Worm (Caenorhabditis elegans) whole organism, L1 larva: ENCODE measurements around the gene nep-10.

ENCODE experiments used
- C16A3.4 ChIP-seq: fragments of 150-350 bp; optimal IDR thresholded peaks from 2 replicates; lab custom pipeline; 2014; ENCODE audit warnings: missing biosample characterization, missing genetic modification characterization
- Y116A8C.19 ChIP-seq: sonication (generic microtip); optimal IDR thresholded peaks from 2 replicates; lab custom pipeline; 2016; ENCODE audit warnings: missing compliant biosample characterization, missing genetic modification characterization, borderline replicate concordance
- aha-1 ChIP-seq: fragments of 150-350 bp; optimal IDR thresholded peaks from 2 replicates; lab custom pipeline; 2014; ENCODE audit warnings: missing biosample characterization, missing genetic modification characterization
- aly-2 ChIP-seq: fragments of 150-350 bp; optimal IDR thresholded peaks from 2 replicates; lab custom pipeline; 2014; ENCODE audit warnings: missing biosample characterization, missing genetic modification characterization
- ceh-63 ChIP-seq: fragments of 200-800 bp; sonication (Bioruptor generic); optimal IDR thresholded peaks from 2 replicates; lab custom pipeline; 2018; ENCODE audit warnings: mild to moderate bottlenecking, missing genetic modification characterization, missing compliant biosample characterization
- ceh-8 ChIP-seq: fragments of 200-800 bp; sonication (Bioruptor generic); optimal IDR thresholded peaks from 2 replicates; lab custom pipeline; 2018; ENCODE audit warnings: mild to moderate bottlenecking, missing genetic modification characterization, moderate library complexity, missing compliant biosample characterization
- ceh-82 ChIP-seq, 3 experiments: fragments of 150-350 bp in 1 of 3; sonication (generic microtip) in 2 of 3; optimal IDR thresholded peaks; 2 replicates each; lab custom pipeline; 2014 to 2017; ENCODE audit warnings: missing biosample characterization in 3 of 3, missing genetic modification characterization in 3 of 3
- ceh-88 ChIP-seq: fragments of 200-800 bp; sonication (Bioruptor generic); IDR thresholded peaks from 2 replicates; pipeline ENCODE4 v1.3.6; 2022; ENCODE audit warnings: missing genetic modification characterization, missing compliant biosample characterization
- ces-1 ChIP-seq: fragments of 150-350 bp; optimal IDR thresholded peaks from 2 replicates; lab custom pipeline; 2014; ENCODE audit warnings: missing biosample characterization, missing genetic modification reagents, missing genetic modification characterization
- dpl-1 ChIP-seq, 3 experiments: fragments of 150-350 bp in 2 of 3; sonication (generic microtip) in 1 of 3; optimal IDR thresholded peaks; 2 replicates each; lab custom pipeline; 2014 to 2017; ENCODE audit warnings: missing biosample characterization in 3 of 3, missing genetic modification characterization in 3 of 3, missing genetic modification reagents in 3 of 3
- dsc-1 ChIP-seq: sonication (generic microtip); optimal IDR thresholded peaks from 2 replicates; lab custom pipeline; 2016; ENCODE audit warnings: mild to moderate bottlenecking, missing genetic modification characterization, missing compliant biosample characterization
- efl-3 ChIP-seq: fragments of 200-800 bp; sonication (Bioruptor generic); optimal IDR thresholded peaks from 2 replicates; lab custom pipeline; 2018; ENCODE audit warnings: mild to moderate bottlenecking, missing genetic modification characterization, missing compliant biosample characterization
- elt-2 ChIP-seq: sonication (generic microtip); optimal IDR thresholded peaks from 2 replicates; lab custom pipeline; 2016; ENCODE audit warnings: missing genetic modification characterization, mild to moderate bottlenecking, inconsistent platforms, missing compliant biosample characterization, missing genetic modification reagents
- fkh-10 ChIP-seq: sonication (generic microtip); optimal IDR thresholded peaks from 2 replicates; lab custom pipeline; 2017; ENCODE audit warnings: missing biosample characterization, missing genetic modification reagents, missing genetic modification characterization
- grh-1 ChIP-seq: fragments of 200-800 bp; sonication (Bioruptor generic); IDR thresholded peaks from 2 replicates; pipeline ENCODE4 v1.3.6; 2022; ENCODE audit warnings: missing genetic modification reagents, missing genetic modification characterization, missing compliant biosample characterization
- hlh-17 ChIP-seq: fragments of 200-800 bp; sonication (Bioruptor generic); optimal IDR thresholded peaks from 2 replicates; lab custom pipeline; 2018; ENCODE audit warnings: missing genetic modification characterization, mild to moderate bottlenecking, missing compliant biosample characterization, moderate library complexity, borderline replicate concordance
- hlh-4 ChIP-seq: sonication (generic microtip); optimal IDR thresholded peaks from 2 replicates; lab custom pipeline; 2016; ENCODE audit warnings: mild to moderate bottlenecking, missing genetic modification characterization, missing compliant biosample characterization
- irx-1 ChIP-seq: sonication (generic microtip); optimal IDR thresholded peaks from 2 replicates; lab custom pipeline; 2016; ENCODE audit warnings: missing genetic modification characterization, missing compliant biosample characterization
- jun-1 ChIP-seq: fragments of 150-350 bp; optimal IDR thresholded peaks from 2 replicates; lab custom pipeline; 2014; ENCODE audit warnings: missing biosample characterization, missing genetic modification reagents, missing genetic modification characterization
- lin-14 ChIP-seq: fragments of 200-800 bp; sonication (Bioruptor generic); optimal IDR thresholded peaks from 2 replicates; lab custom pipeline; 2018; ENCODE audit warnings: mild to moderate bottlenecking, missing genetic modification characterization, moderate library complexity, missing compliant biosample characterization
- lin-15B ChIP-seq: fragments of 150-350 bp; sonication (generic microtip); optimal IDR thresholded peaks from 3 replicates; lab custom pipeline; 2014; ENCODE audit warnings: missing biosample characterization, missing genetic modification characterization
- lir-3 ChIP-seq: sonication (generic microtip); optimal IDR thresholded peaks from 2 replicates; lab custom pipeline; 2016; ENCODE audit warnings: mild to moderate bottlenecking, missing genetic modification characterization, moderate library complexity, missing compliant biosample characterization; ENCODE audit not compliant: poor library complexity
- lsy-2 ChIP-seq, 2 experiments: fragments of 150-350 bp; optimal IDR thresholded peaks; 2 replicates each; lab custom pipeline; 2014; ENCODE audit warnings: missing biosample characterization in 2 of 2, missing genetic modification characterization in 2 of 2
- nhr-12 ChIP-seq: sonication (generic microtip); optimal IDR thresholded peaks from 2 replicates; lab custom pipeline; 2017; ENCODE audit warnings: missing biosample characterization, missing genetic modification characterization
- nhr-28 ChIP-seq: fragments of 150-350 bp; optimal IDR thresholded peaks from 2 replicates; lab custom pipeline; 2014; ENCODE audit warnings: missing biosample characterization, missing genetic modification characterization
- nhr-47 ChIP-seq: sonication (generic microtip); optimal IDR thresholded peaks from 2 replicates; lab custom pipeline; 2016; ENCODE audit warnings: mild to moderate bottlenecking, missing genetic modification characterization, moderate library complexity, missing compliant biosample characterization
- nhr-71 ChIP-seq: sonication (generic microtip); optimal IDR thresholded peaks from 2 replicates; lab custom pipeline; 2016; ENCODE audit warnings: mild to moderate bottlenecking, missing genetic modification characterization, moderate library complexity, missing compliant biosample characterization
- nhr-77 ChIP-seq: fragments of 150-350 bp; optimal IDR thresholded peaks from 2 replicates; lab custom pipeline; 2014; ENCODE audit warnings: missing biosample characterization, missing genetic modification characterization
- nhr-84 ChIP-seq: sonication (generic microtip); optimal IDR thresholded peaks from 2 replicates; lab custom pipeline; 2017; ENCODE audit warnings: missing biosample characterization, missing genetic modification characterization
- nhr-90 ChIP-seq: sonication (generic microtip); optimal IDR thresholded peaks from 2 replicates; lab custom pipeline; 2016; ENCODE audit warnings: mild to moderate bottlenecking, missing genetic modification characterization, missing compliant biosample characterization; ENCODE audit not compliant: poor library complexity
- pag-3 ChIP-seq: sonication (generic microtip); optimal IDR thresholded peaks from 2 replicates; lab custom pipeline; 2017; ENCODE audit warnings: missing genetic modification characterization, mild to moderate bottlenecking, missing compliant biosample characterization, antibody characterized with exemption, borderline replicate concordance; ENCODE audit not compliant: insufficient read depth
- pax-3 ChIP-seq: fragments of 200-800 bp; sonication (Bioruptor generic); optimal IDR thresholded peaks from 2 replicates; lab custom pipeline; 2018; ENCODE audit warnings: mild to moderate bottlenecking, missing genetic modification characterization, moderate library complexity, missing compliant biosample characterization
- rnt-1 ChIP-seq: sonication (generic microtip); optimal IDR thresholded peaks from 2 replicates; lab custom pipeline; 2016; ENCODE audit warnings: mild to moderate bottlenecking, missing genetic modification characterization, moderate library complexity, missing compliant biosample characterization
- skn-1 ChIP-seq: fragments of 150-350 bp; optimal IDR thresholded peaks from 2 replicates; lab custom pipeline; 2014; ENCODE audit warnings: missing biosample characterization, missing genetic modification characterization
- snu-23 ChIP-seq: sonication (generic microtip); optimal IDR thresholded peaks from 2 replicates; lab custom pipeline; 2016; ENCODE audit warnings: missing genetic modification characterization, missing compliant biosample characterization
- swsn-7 ChIP-seq: sonication (generic microtip); optimal IDR thresholded peaks from 2 replicates; lab custom pipeline; 2016; ENCODE audit warnings: missing genetic modification characterization, missing compliant biosample characterization
- unc-62 ChIP-seq: fragments of 150-350 bp; optimal IDR thresholded peaks from 2 replicates; lab custom pipeline; 2014; ENCODE audit warnings: missing biosample characterization, missing genetic modification reagents, missing genetic modification characterization
- vab-15 ChIP-seq: sonication (generic microtip); optimal IDR thresholded peaks from 2 replicates; lab custom pipeline; 2017; ENCODE audit warnings: missing genotype, mild to moderate bottlenecking, missing genetic modification characterization, missing compliant biosample characterization
- ztf-11 ChIP-seq, 2 experiments: sonication (generic microtip); optimal IDR thresholded peaks; 2 replicates each; lab custom pipeline; 2016 to 2017; ENCODE audit warnings: missing genetic modification characterization in 2 of 2, missing biosample characterization in 1 of 2, missing compliant biosample characterization in 1 of 2

nep-10 gene

DNA sequence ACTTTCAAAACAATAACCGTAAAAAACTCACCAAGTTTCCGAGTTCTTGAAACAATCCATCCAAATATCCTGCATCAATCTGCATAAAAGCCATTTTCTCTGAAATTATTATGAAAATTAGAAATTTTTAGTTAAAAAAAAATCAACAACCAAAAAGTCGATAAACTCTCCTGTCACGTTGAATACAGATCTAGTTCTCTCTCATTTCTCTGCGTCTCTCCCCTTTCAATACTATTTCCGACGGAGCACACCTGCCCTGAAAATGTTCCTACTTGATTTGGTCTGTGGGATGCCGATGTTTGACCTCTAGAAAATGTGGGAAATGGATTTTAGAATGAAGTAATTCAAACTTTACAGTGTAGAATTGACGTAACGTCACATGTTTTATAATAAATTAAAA lies 15.3 kb downstream of the nep-10 start, which contains the start of gene T06D4.6:
TSS of gene T06D4.6 (minus strand) at position 101 of the 400 bp plus-strand sequence.
- TF ChIP-seq aha-1 (tag; lab: Kevin White, UChicago), result no peak
- no peak for TF ChIP-seq lin-14 (GFP tag; lab: Kevin White, UChicago)

DNA sequence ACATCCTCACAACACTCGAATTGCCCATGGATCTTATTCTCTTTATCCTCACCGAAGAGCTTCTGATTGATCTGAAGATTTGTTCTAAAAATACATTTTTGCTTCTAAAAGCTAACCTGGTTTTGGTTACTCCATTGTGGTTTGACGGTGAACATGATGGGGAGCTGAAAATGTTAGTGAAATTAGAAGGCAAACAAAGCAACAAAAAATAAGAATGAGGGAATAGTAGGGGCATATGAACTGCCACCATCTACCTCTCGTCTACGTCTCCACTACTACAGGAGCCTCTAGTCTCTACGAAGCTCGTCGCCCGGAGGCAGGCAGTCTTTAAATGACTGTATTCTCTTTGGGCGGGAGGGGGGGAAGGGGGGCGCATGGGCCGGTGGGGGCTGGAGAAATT lies 17.0 kb downstream of the nep-10 start, which contains the start of gene T06D4.2:
TSS of gene T06D4.2 (minus strand) at position 170 of the 400 bp plus-strand sequence.
- TF ChIP-seq pag-3 (tag; lab: Kevin White, UChicago) (no peak), swsn-7 (tag; lab: Kevin White, UChicago) (no peak), nhr-77 (no peak), efl-3 (GFP tag; lab: Kevin White, UChicago) (no peak), hlh-17 (no peak), aly-2 (tag; lab: Kevin White, UChicago) (no peak), elt-2 (tag; lab: Kevin White, UChicago) (no peak), nhr-90 (tag; lab: Kevin White, UChicago) (no peak), vab-15 (tag; lab: Kevin White, UChicago) (no peak), jun-1 (no peak), irx-1 (tag; lab: Kevin White, UChicago) (no peak), nhr-84 (tag; lab: Kevin White, UChicago) (no peak), ceh-8 (no peak)
- TF ChIP-seq, all 84 proteins: peak for 0

DNA sequence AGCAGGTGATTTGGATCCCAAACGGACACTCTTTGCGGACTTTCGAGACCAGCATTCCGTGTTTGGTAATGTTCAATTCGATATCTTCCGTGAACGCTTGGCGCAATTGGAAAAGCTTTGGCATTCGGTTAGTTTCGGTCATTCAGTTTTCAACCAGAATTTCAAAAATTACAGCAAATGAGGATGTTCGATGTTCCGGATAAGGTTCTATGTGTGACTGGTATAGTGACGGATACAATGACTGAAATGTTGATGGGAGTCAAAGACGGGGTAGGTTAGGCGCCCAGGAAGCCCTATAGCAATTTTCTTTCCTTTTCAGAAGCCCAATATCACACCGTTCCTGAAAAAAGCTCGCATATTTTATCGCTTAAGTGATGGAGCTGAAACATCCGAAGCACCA lies 19.6 kb downstream of the nep-10 start:
- TF ChIP-seq irx-1 (tag; lab: Kevin White, UChicago) (no peak), dsc-1 (tag; lab: Kevin White, UChicago) (no peak), grh-1 (GFP tag; lab: Robert Waterston, UW) (no peak), ceh-82 (tag; optimal IDR thresholded peaks at IDR 0.05; lab: Kevin White, UChicago) (no peak), unc-62 (GFP tag; lab: Kevin White, UChicago) (no peak), jun-1 (no peak), nhr-28 (tag; lab: Kevin White, UChicago) (no peak), nhr-47 (tag; lab: Kevin White, UChicago) (no peak), nhr-12 (tag; lab: Kevin White, UChicago) (no peak), ces-1 (no peak), skn-1 (tag; lab: Kevin White, UChicago) (no peak), ceh-8 (no peak), lin-15B (no peak), ceh-63 (GFP tag; lab: Kevin White, UChicago) (no peak), fkh-10 (GFP tag; lab: Kevin White, UChicago) (no peak), pag-3 (tag; lab: Kevin White, UChicago) (no peak)

DNA sequence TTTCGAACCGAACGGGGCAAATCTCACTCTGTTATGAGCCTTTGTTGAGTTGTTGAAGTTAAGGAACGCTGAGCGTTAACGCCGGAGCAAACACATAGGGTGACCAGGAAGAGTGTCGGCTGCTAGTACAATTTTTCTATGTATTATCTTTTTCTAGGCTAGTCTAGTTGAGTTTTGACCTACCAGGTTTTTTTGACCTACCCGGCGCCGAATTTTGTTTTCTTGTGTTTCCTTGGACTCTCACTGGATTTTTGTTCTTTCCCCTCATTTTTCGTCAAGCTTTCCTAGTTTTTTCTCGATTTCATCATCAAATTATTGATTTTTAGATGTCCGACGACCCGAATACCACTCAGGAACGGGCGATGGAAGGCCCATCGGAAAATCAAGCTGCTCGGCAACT lies 21.2 kb downstream of the nep-10 start, which contains the start of gene T06D4.1:
TSS of gene T06D4.1 (plus strand) at position 321 of the 400 bp plus-strand sequence.
- TF ChIP-seq lsy-2 (tag; optimal IDR thresholded peaks at IDR 0.05; lab: Kevin White, UChicago) (no peak), ztf-11 (tag; optimal IDR thresholded peaks at IDR 0.05; lab: Kevin White, UChicago) (no peak), rnt-1 (tag; lab: Kevin White, UChicago) (no peak)

DNA sequence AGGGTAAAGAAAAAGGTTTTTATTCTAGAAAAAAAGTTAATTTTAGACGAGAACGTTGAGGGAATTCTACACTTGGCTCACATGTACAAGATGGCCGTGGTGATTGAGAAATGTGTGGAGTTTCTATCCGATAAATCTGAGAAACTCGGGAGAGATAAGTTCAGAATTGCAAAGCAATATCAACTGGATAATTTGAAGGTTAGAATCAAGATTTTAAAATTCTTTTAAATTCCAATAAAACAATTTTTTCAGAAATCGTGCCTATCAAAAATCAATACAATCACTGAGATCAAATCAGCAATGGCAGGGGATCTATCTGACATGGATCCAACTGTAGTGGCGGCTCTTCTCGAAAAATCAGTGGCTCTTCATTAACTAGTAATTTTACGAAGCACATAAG lies 24.5 kb downstream of the nep-10 start, which contains the start of gene Y49F6C.2:
TSS of gene Y49F6C.2 (plus strand) at position 301 of the 400 bp plus-strand sequence.
- TF ChIP-seq grh-1 (GFP tag; lab: Robert Waterston, UW) (no peak), lir-3 (no peak), Y116A8C.19 (tag; lab: Kevin White, UChicago) (no peak), nhr-71 (no peak), irx-1 (tag; lab: Kevin White, UChicago) (no peak), hlh-4 (tag; lab: Kevin White, UChicago) (no peak), C16A3.4 (no peak), pax-3 (tag; lab: Kevin White, UChicago) (no peak), dpl-1 (GFP tag; optimal IDR thresholded peaks at IDR 0.05; lab: Kevin White, UChicago) (no peak), snu-23 (GFP tag; lab: Kevin White, UChicago) (no peak), ceh-88 (GFP tag; lab: Robert Waterston, UW) (no peak)
- TF ChIP-seq, all 84 proteins: peak for 0
